Fruit fly (Drosophila melanogaster): ENCODE data around the gene Vps60.

The Vps60 gene

DNA sequence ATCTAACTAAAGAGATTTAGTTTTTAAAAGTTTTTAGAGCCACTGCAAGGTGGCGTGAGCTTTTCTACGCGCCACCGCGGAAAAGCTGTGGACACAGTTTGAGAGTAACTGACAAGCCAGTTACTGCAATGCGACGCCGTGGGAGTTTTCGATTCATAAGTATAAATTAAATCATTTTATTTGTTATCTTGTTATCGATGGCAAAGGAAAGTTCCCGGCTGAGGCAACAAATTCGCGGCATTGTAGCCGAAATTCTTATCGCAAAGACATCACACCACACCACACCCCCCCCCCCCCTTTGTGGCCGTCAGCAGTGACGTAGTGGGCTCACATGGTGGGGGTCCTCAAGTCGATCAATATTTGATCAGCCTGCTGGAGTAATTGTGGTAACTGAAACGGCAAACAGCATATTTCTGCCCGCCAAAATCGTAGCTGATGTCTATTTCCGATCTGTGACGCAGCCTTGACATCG, 34.4 kb upstream of the Vps60 start (continued):
- TF ChIP-seq fd64A (GFP tag; optimal IDR thresholded peaks at IDR 0.05) = peak; percentile 76
- TF ChIP-seq NfI (GFP tag; optimal IDR thresholded peaks at IDR 0.05) = peak; percentile 26
- TF ChIP-seq CG12219 (GFP tag; optimal IDR thresholded peaks at IDR 0.05) = peak; percentile 44
- no peak for TF ChIP-seq z (GFP tag; IDR thresholded peaks at IDR 0.05)
- TF ChIP-seq CG15479 (GFP tag; optimal IDR thresholded peaks at IDR 0.05) = no peak
- TF ChIP-seq CG7963 (GFP tag; IDR thresholded peaks at IDR 0.05; ENCODE audit: partially characterized antibody) = no peak
- no peak for TF ChIP-seq gsb-n (tag; optimal IDR thresholded peaks at IDR 0.05)
- no peak for TF ChIP-seq eve (GFP tag; optimal IDR thresholded peaks at IDR 0.05)
- no peak for TF ChIP-seq CG8944 (GFP tag; optimal IDR thresholded peaks at IDR 0.05)
- peak; percentile 55 for TF ChIP-seq pfk (GFP tag; optimal IDR thresholded peaks at IDR 0.05)
- TF ChIP-seq Drgx (GFP tag; IDR thresholded peaks at IDR 0.05) = no peak
- peak; percentile 51 for TF ChIP-seq CrebB (tag; optimal IDR thresholded peaks at IDR 0.05)
- 0 out of 2 replicates have a peak, but pooled peaks have one; percentile 38 for TF ChIP-seq CG16779 (GFP tag; IDR thresholded peaks at IDR 0.05)
- TF ChIP-seq pho (GFP tag; optimal IDR thresholded peaks at IDR 0.05) = peak; percentile 32
- TF ChIP-seq ranshi (GFP tag; IDR thresholded peaks at IDR 0.05) = no peak; the same call in 1 of the 2 replicates
- TF ChIP-seq abd-A (tag; optimal IDR thresholded peaks at IDR 0.05) = peak; percentile 28
- no peak for TF ChIP-seq CG17328 (GFP tag; IDR thresholded peaks at IDR 0.05)
- peak; percentile 13 for TF ChIP-seq grau (tag; optimal IDR thresholded peaks at IDR 0.05)
- TF ChIP-seq ftz-f1 (GFP tag; optimal IDR thresholded peaks at IDR 0.05) = no peak
- no peak for TF ChIP-seq zf30C (GFP tag; optimal IDR thresholded peaks at IDR 0.05)
- TF ChIP-seq NFAT (GFP tag; IDR thresholded peaks at IDR 0.05) = peak; percentile 60; the same call in 1 of the 2 replicates
- TF ChIP-seq CG6854 (GFP tag; optimal IDR thresholded peaks at IDR 0.05) = peak; percentile 55
- no peak for TF ChIP-seq Hr78 (GFP tag; optimal IDR thresholded peaks at IDR 0.05)
- TF ChIP-seq Nf-YB (GFP tag; optimal IDR thresholded peaks at IDR 0.05) = peak; percentile 17
- no peak for TF ChIP-seq CG10366 (GFP tag; IDR thresholded peaks at IDR 0.05)
- peak; percentile 57 for TF ChIP-seq cwo (GFP tag; optimal IDR thresholded peaks at IDR 0.05)
- no peak for TF ChIP-seq Ssrp (tag; optimal IDR thresholded peaks at IDR 0.05)
- no peak for TF ChIP-seq twi (tag; optimal IDR thresholded peaks at IDR 0.05)
- TF ChIP-seq E2f2 (GFP tag; IDR thresholded peaks at IDR 0.05) = peak; percentile 54; the same call in 1 of the 2 replicates
- TF ChIP-seq BtbVII (GFP tag; optimal IDR thresholded peaks at IDR 0.05) = peak; percentile 87
- peak; percentile 21; the same call in 1 of the 2 replicates for TF ChIP-seq sens-2 (GFP tag; IDR thresholded peaks at IDR 0.05)
- TF ChIP-seq cg (GFP tag; optimal IDR thresholded peaks at IDR 0.05) = no peak
- TF ChIP-seq lab (GFP tag; optimal IDR thresholded peaks at IDR 0.05) = peak; percentile 88
- TF ChIP-seq B-H2 (GFP tag; optimal IDR thresholded peaks at IDR 0.05) = peak; percentile 44
- TF ChIP-seq pros (GFP tag; optimal IDR thresholded peaks at IDR 0.05) = no peak
- TF ChIP-seq gcm (GFP tag; optimal IDR thresholded peaks at IDR 0.05) = no peak
- TF ChIP-seq HLH3B (GFP tag; IDR thresholded peaks at IDR 0.05) = peak; percentile 9; the same call in 1 of the 2 replicates
- TF ChIP-seq Poxn (GFP tag; IDR thresholded peaks at IDR 0.05) = no peak
- no peak for TF ChIP-seq en (GFP tag; optimal IDR thresholded peaks at IDR 0.05)
- no peak for TF ChIP-seq CG18619 (GFP tag; optimal IDR thresholded peaks at IDR 0.05)
- peak; percentile 37 for TF ChIP-seq cad (GFP tag; optimal IDR thresholded peaks at IDR 0.05)
- no peak for TF ChIP-seq CG1647 (GFP tag; optimal IDR thresholded peaks at IDR 0.05)
- TF ChIP-seq CG31388 (GFP tag; optimal IDR thresholded peaks at IDR 0.05) = no peak
- no peak for TF ChIP-seq dmrt11E (tag; optimal IDR thresholded peaks at IDR 0.05)
- peak; percentile 13 for TF ChIP-seq CG8924 (tag; optimal IDR thresholded peaks at IDR 0.05)
- TF ChIP-seq CG17359 (tag; optimal IDR thresholded peaks at IDR 0.05) = peak; percentile 7
- TF ChIP-seq CG2199 (GFP tag; IDR thresholded peaks at IDR 0.05) = peak; percentile 54; the same call in 1 of the 3 replicates
- no peak for TF ChIP-seq Dll (GFP tag; IDR thresholded peaks at IDR 0.05; ENCODE audit: partially characterized antibody)
- no peak for TF ChIP-seq Vsx1 (GFP tag; optimal IDR thresholded peaks at IDR 0.05)
- no peak for TF ChIP-seq lilli (GFP tag; optimal IDR thresholded peaks at IDR 0.05)

All from whole organism, embryonic.